Worm (Caenorhabditis elegans) whole organism, young adult: ENCODE results near the gene chdh-1.

Experiments
- B0336.3 ChIP-seq: fragments of 200-800 bp; sonication (Bioruptor generic); IDR thresholded peaks from 2 replicates; pipeline ENCODE4 v1.3.6; 2022; ENCODE audit warnings: missing genetic modification characterization, missing compliant biosample characterization
- F10E7.11 ChIP-seq: sonication (generic microtip); optimal IDR thresholded peaks from 2 replicates; lab custom pipeline; 2017; ENCODE audit warnings: mild to moderate bottlenecking, missing genetic modification characterization, moderate library complexity, missing compliant biosample characterization
- F22D6.2 ChIP-seq: sonication (generic microtip); optimal IDR thresholded peaks from 2 replicates; lab custom pipeline; 2016; ENCODE audit warnings: mild to moderate bottlenecking, missing genetic modification characterization, missing compliant biosample characterization
- F52B5.7 ChIP-seq: sonication (generic microtip); optimal IDR thresholded peaks from 2 replicates; lab custom pipeline; 2016; ENCODE audit warnings: mild to moderate bottlenecking, missing genetic modification characterization, missing compliant biosample characterization
- Y53G8AR.9 ChIP-seq: fragments of 200-800 bp; sonication (Bioruptor generic); conservative IDR thresholded peaks from 2 replicates; pipeline ENCODE4 v1.3.6; 2022; ENCODE audit warnings: missing genetic modification reagents, missing genetic modification characterization, missing compliant biosample characterization
- Y56A3A.18 ChIP-seq: fragments of 200-800 bp; sonication (Bioruptor generic); IDR thresholded peaks from 2 replicates; pipeline ENCODE4 v1.3.6; 2022; ENCODE audit warnings: missing genetic modification reagents, missing genetic modification characterization, missing compliant biosample characterization
- ZK185.1 ChIP-seq: sonication (generic microtip); optimal IDR thresholded peaks from 2 replicates; lab custom pipeline; 2016; ENCODE audit warnings: mild to moderate bottlenecking, missing genetic modification characterization, missing compliant biosample characterization; ENCODE audit not compliant: poor library complexity, severe bottlenecking
- athp-1 ChIP-seq: sonication (generic microtip); optimal IDR thresholded peaks from 2 replicates; lab custom pipeline; 2017; ENCODE audit warnings: mild to moderate bottlenecking, missing genetic modification characterization, missing compliant biosample characterization
- attf-5 ChIP-seq: fragments of 200-800 bp; sonication (Bioruptor generic); optimal IDR thresholded peaks from 2 replicates; lab custom pipeline; 2018; ENCODE audit warnings: mild to moderate bottlenecking, missing genetic modification characterization, missing compliant biosample characterization
- attf-6 ChIP-seq: fragments of 200-800 bp; sonication (Bioruptor generic); IDR thresholded peaks from 2 replicates; pipeline ENCODE4 v1.3.6; 2022; ENCODE audit warnings: missing genetic modification reagents, missing genetic modification characterization, missing compliant biosample characterization
- ccch-3 ChIP-seq: fragments of 200-800 bp; sonication (Bioruptor generic); optimal IDR thresholded peaks from 2 replicates; lab custom pipeline; 2018; ENCODE audit warnings: mild to moderate bottlenecking, missing genetic modification characterization, missing compliant biosample characterization
- ceh-100 ChIP-seq: fragments of 200-800 bp; sonication (Bioruptor generic); IDR thresholded peaks from 2 replicates; pipeline ENCODE4 v1.3.6; 2022; ENCODE audit warnings: missing genetic modification reagents, missing genetic modification characterization, missing compliant biosample characterization
- ceh-27 ChIP-seq: fragments of 200-800 bp; sonication (Bioruptor generic); optimal IDR thresholded peaks from 2 replicates; lab custom pipeline; 2018; ENCODE audit warnings: mild to moderate bottlenecking, missing genetic modification characterization, moderate library complexity, missing compliant biosample characterization
- ceh-58 ChIP-seq: fragments of 200-800 bp; sonication (Bioruptor generic); IDR thresholded peaks from 2 replicates; pipeline ENCODE4 v1.3.6; 2022; ENCODE audit warnings: missing genetic modification characterization, missing compliant biosample characterization
- ceh-91 ChIP-seq: fragments of 200-800 bp; sonication (Bioruptor generic); IDR thresholded peaks from 2 replicates; pipeline ENCODE4 v1.3.6; 2022; ENCODE audit warnings: missing genetic modification reagents, missing genetic modification characterization, missing compliant biosample characterization
- chd-7 ChIP-seq: sonication (generic microtip); optimal IDR thresholded peaks from 2 replicates; lab custom pipeline; 2016; ENCODE audit warnings: mild to moderate bottlenecking, missing genetic modification characterization, moderate library complexity, missing compliant biosample characterization
- efl-1 ChIP-seq: fragments of 150-350 bp; optimal IDR thresholded peaks from 2 replicates; lab custom pipeline; 2014; ENCODE audit warnings: missing biosample characterization, missing genetic modification reagents, missing genetic modification characterization
- egrh-3 ChIP-seq: fragments of 200-800 bp; sonication (Bioruptor generic); IDR thresholded peaks from 2 replicates; pipeline ENCODE4 v1.3.6; 2022; ENCODE audit warnings: missing genetic modification reagents, missing genetic modification characterization, missing compliant biosample characterization
- ets-4 ChIP-seq: fragments of 200-800 bp; sonication (Bioruptor generic); optimal IDR thresholded peaks from 2 replicates; lab custom pipeline; 2018; ENCODE audit warnings: mild to moderate bottlenecking, missing genetic modification characterization, missing compliant biosample characterization
- hlh-12 ChIP-seq: sonication (generic microtip); optimal IDR thresholded peaks from 2 replicates; lab custom pipeline; 2016; ENCODE audit warnings: missing genetic modification characterization, missing compliant biosample characterization
- hlh-26 ChIP-seq: fragments of 200-800 bp; sonication (Bioruptor generic); conservative IDR thresholded peaks from 2 replicates; pipeline ENCODE4 v1.3.6; 2022; ENCODE audit warnings: missing genetic modification reagents, missing genetic modification characterization, missing compliant biosample characterization
- hsf-1 ChIP-seq: fragments of 200-800 bp; sonication (Bioruptor generic); IDR thresholded peaks from 2 replicates; pipeline ENCODE4 v1.3.6; 2022; ENCODE audit warnings: missing genetic modification reagents, missing genetic modification characterization, missing compliant biosample characterization
- lag-1 ChIP-seq: fragments of 200-800 bp; sonication (Bioruptor generic); IDR thresholded peaks from 2 replicates; pipeline ENCODE4 v1.3.6; 2022; ENCODE audit warnings: missing genetic modification reagents, missing genetic modification characterization, missing compliant biosample characterization
- let-607 ChIP-seq, 2 experiments: fragments of 200-800 bp in 1 of 2; sonication (Bioruptor generic) in 1 of 2; sonication (generic microtip) in 1 of 2; optimal IDR thresholded peaks; 2 replicates each; lab custom pipeline; 2016 to 2018; ENCODE audit warnings: mild to moderate bottlenecking in 2 of 2, missing compliant biosample characterization in 2 of 2, missing genetic modification characterization in 2 of 2, moderate library complexity in 2 of 2, missing genotype in 1 of 2
- lin-35 ChIP-seq, 3 experiments: fragments of 150-350 bp in 2 of 3; sonication (generic microtip) in 1 of 3; optimal IDR thresholded peaks; 2 replicates each; lab custom pipeline; 2014 to 2018; ENCODE audit warnings: missing biosample characterization in 3 of 3, missing genetic modification characterization in 3 of 3, missing genetic modification reagents in 3 of 3
- lir-1 ChIP-seq: fragments of 200-800 bp; sonication (Bioruptor generic); conservative IDR thresholded peaks from 2 replicates; pipeline ENCODE4 v1.3.6; 2022; ENCODE audit warnings: missing genetic modification reagents, missing genetic modification characterization, missing compliant biosample characterization
- madf-8 ChIP-seq: fragments of 200-800 bp; sonication (Bioruptor generic); conservative IDR thresholded peaks from 2 replicates; pipeline ENCODE4 v1.3.6; 2022; ENCODE audit warnings: missing genetic modification reagents, missing genetic modification characterization, missing compliant biosample characterization
- mes-4 ChIP-seq: sonication (generic microtip); optimal IDR thresholded peaks from 2 replicates; lab custom pipeline; 2016; ENCODE audit warnings: missing genotype, missing genetic modification characterization, missing compliant biosample characterization
- nhr-80 ChIP-seq: sonication (generic microtip); optimal IDR thresholded peaks from 2 replicates; lab custom pipeline; 2016; ENCODE audit warnings: missing genetic modification characterization, missing compliant biosample characterization
- nhr-90 ChIP-seq: sonication (generic microtip); optimal IDR thresholded peaks from 2 replicates; lab custom pipeline; 2016; ENCODE audit warnings: missing genotype, mild to moderate bottlenecking, missing genetic modification characterization, missing compliant biosample characterization
- pbrm-1 ChIP-seq: fragments of 200-800 bp; sonication (Bioruptor generic); IDR thresholded peaks from 2 replicates; pipeline ENCODE4 v1.3.6; 2022; ENCODE audit warnings: missing genetic modification reagents, missing genetic modification characterization, missing compliant biosample characterization
- pha-4 ChIP-seq: fragments of 150-350 bp; sonication (generic microtip); optimal IDR thresholded peaks from 2 replicates; lab custom pipeline; 2014; ENCODE audit warnings: missing biosample characterization, missing genetic modification reagents, missing genetic modification characterization
- rec-8 ChIP-seq, 2 experiments: sonication (generic microtip); optimal IDR thresholded peaks; 2 replicates each; lab custom pipeline; 2016; ENCODE audit warnings: mild to moderate bottlenecking in 2 of 2, missing genetic modification characterization in 2 of 2, missing genetic modification reagents in 2 of 2, missing genotype in 2 of 2, missing biosample characterization in 1 of 2, missing compliant biosample characterization in 1 of 2, moderate library complexity in 1 of 2
- sea-2 ChIP-seq: fragments of 200-800 bp; sonication (Bioruptor generic); IDR thresholded peaks from 2 replicates; pipeline ENCODE4 v1.3.6; 2022; ENCODE audit warnings: missing genetic modification characterization, missing compliant biosample characterization
- snpc-1.1 ChIP-seq: sonication (generic microtip); optimal IDR thresholded peaks from 2 replicates; lab custom pipeline; 2017; ENCODE audit warnings: missing genetic modification characterization, mild to moderate bottlenecking, missing compliant biosample characterization, antibody characterized with exemption, moderate library complexity, missing genotype, missing genetic modification reagents; ENCODE audit not compliant: insufficient read depth
- sptf-2 ChIP-seq: fragments of 200-800 bp; sonication (Bioruptor generic); optimal IDR thresholded peaks from 2 replicates; lab custom pipeline; 2018; ENCODE audit warnings: mild to moderate bottlenecking, missing genetic modification characterization, missing compliant biosample characterization
- tbp1 ChIP-seq: fragments of 200-800 bp; sonication (Bioruptor generic); optimal IDR thresholded peaks from 2 replicates; lab custom pipeline; 2018; ENCODE audit warnings: mild to moderate bottlenecking, missing genetic modification characterization, missing compliant biosample characterization
- tbx-9 ChIP-seq: sonication (generic microtip); optimal IDR thresholded peaks from 2 replicates; lab custom pipeline; 2016; ENCODE audit warnings: borderline replicate concordance, missing genetic modification characterization, inconsistent platforms, missing compliant biosample characterization
- ztf-22 ChIP-seq: fragments of 200-800 bp; sonication (Bioruptor generic); optimal IDR thresholded peaks from 2 replicates; lab custom pipeline; 2018; ENCODE audit warnings: mild to moderate bottlenecking, missing genetic modification characterization, moderate library complexity, missing compliant biosample characterization
- ztf-26 ChIP-seq: sonication (generic microtip); optimal IDR thresholded peaks from 2 replicates; lab custom pipeline; 2017; ENCODE audit warnings: missing genetic modification characterization, missing compliant biosample characterization

Gene chdh-1

DNA sequence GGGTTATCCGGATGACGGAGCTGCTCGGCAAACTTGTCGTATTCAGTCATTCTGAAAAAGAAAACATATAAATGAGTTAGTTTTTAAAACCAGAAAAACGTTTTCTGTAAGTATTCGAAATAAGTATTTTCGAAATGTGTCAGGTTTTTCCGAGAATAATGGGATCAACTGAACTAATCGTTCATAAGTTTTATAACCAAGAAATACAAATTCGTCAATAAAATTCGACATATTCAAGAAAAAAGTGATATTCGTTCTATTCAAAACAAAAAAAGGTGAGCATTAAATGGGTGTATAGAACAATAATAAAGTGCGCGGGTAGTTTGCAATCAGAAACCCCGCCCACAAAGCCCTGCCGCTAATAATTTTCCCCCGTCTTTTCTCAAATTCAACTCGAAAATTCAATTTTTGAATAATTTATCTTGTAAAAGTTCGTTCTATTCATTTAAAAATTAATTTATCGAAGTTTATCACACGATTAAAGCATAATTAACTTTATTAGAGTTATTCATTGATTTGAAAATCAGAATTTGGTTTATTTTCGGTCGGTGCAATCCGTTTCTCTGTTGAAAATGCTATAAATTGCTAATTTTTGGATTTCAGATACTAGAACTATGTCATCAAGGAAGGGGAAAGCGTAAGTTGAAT lies 17.6 kb upstream of the chdh-1 start, which contains the start of the genes cyn-11 and T01B7.5:
Gene cyn-11 (minus strand): TSS at position 51 of the 648 bp plus-strand sequence.
Gene T01B7.5 (plus strand): TSS at position 598 of the 648 bp plus-strand sequence.
- TF ChIP-seq tbp1 (GFP tag; lab: Kevin White, UChicago) (no peak), ztf-22 (no peak), ets-4 (GFP tag; lab: Kevin White, UChicago) (no peak), nhr-90 (no peak), Y53G8AR.9 (GFP tag; lab: Robert Waterston, UW) (no peak), snpc-1.1 (no peak), efl-1 (GFP tag; lab: Kevin White, UChicago) (peak; percentile 46), ceh-100 (GFP tag; lab: Robert Waterston, UW) (peak; percentile 25; the same call in 1 of the 2 replicates), hlh-26 (GFP tag; lab: Robert Waterston, UW) (no peak), chd-7 (tag; lab: Kevin White, UChicago) (no peak), nhr-80 (peak; percentile 3), attf-6 (no peak), F52B5.7 (tag; lab: Kevin White, UChicago) (no peak), pha-4 (tag; lab: Kevin White, UChicago) (no peak), sea-2 (GFP tag; lab: Robert Waterston, UW) (no peak), athp-1 (tag; lab: Kevin White, UChicago) (no peak), madf-8 (GFP tag; lab: Robert Waterston, UW) (no peak), F22D6.2 (tag; lab: Kevin White, UChicago) (no peak), egrh-3 (no peak), lir-1 (GFP tag; lab: Robert Waterston, UW) (no peak), mes-4 (tag; lab: Kevin White, UChicago) (no peak), attf-5 (peak; percentile 29), F10E7.11 (tag; lab: Kevin White, UChicago) (no peak), lag-1 (no peak), let-607 (tag; optimal IDR thresholded peaks at IDR 0.05; lab: Kevin White, UChicago) (no peak), ceh-58 (no peak), ceh-91 (GFP tag; lab: Robert Waterston, UW) (no peak), sptf-2 (GFP tag; lab: Kevin White, UChicago) (no peak)

DNA sequence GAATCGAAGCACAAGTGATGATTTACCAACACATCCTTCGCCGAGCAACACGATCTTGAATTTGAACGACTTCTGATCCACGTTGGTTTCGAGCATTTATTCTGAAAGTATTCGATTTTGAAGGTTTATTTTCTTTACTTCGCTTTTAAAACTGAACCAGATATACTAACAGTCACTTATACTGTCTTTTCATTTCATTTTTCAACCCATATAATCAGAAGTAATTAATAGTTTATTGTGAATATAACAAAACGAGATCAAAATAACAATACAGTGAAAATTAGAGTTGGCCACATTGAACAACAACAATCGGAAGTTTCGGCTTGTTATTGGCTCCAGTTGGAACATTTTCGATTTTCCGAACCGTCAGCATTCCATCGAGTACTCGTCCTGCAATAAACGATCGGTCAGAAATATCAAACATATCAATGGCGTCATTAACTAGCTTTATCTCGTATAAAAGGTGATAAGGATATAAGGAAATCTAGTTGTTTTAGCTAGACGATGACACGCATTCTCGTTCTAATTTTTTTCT lies 16.3 kb upstream of the chdh-1 start, which contains the start of the genes rab-21 and T01B7.13:
Gene rab-21 (minus strand): TSS at position 101 of the 535 bp plus-strand sequence.
Gene T01B7.13 (plus strand): TSS at position 485 of the 535 bp plus-strand sequence.
- TF ChIP-seq hlh-12 (tag; lab: Kevin White, UChicago) (no peak), ccch-3 (GFP tag; lab: Kevin White, UChicago) (no peak), ceh-27 (GFP tag; lab: Kevin White, UChicago) (no peak), Y56A3A.18 (GFP tag; lab: Robert Waterston, UW) (no peak), hsf-1 (GFP tag; lab: Robert Waterston, UW) (no peak), pbrm-1 (GFP tag; lab: Robert Waterston, UW) (no peak), B0336.3 (no peak), lin-35 (GFP tag; optimal IDR thresholded peaks at IDR 0.05; lab: Kevin White, UChicago) (no peak), ceh-100 (GFP tag; lab: Robert Waterston, UW) (no peak), ZK185.1 (tag; lab: Kevin White, UChicago) (no peak), ztf-26 (tag; lab: Kevin White, UChicago) (no peak), efl-1 (GFP tag; lab: Kevin White, UChicago) (no peak), F52B5.7 (tag; lab: Kevin White, UChicago) (no peak), tbx-9 (tag; lab: Kevin White, UChicago) (no peak), sptf-2 (GFP tag; lab: Kevin White, UChicago) (no peak), let-607 (tag; optimal IDR thresholded peaks at IDR 0.05; lab: Kevin White, UChicago) (no peak), ets-4 (GFP tag; lab: Kevin White, UChicago) (no peak), rec-8 (tag; optimal IDR thresholded peaks at IDR 0.05; lab: Kevin White, UChicago) (no peak), mes-4 (tag; lab: Kevin White, UChicago) (no peak), madf-8 (GFP tag; lab: Robert Waterston, UW) (no peak)
